Worm (Caenorhabditis elegans) whole organism, L2 larva: ENCODE results near the gene snu-23.

Experiments
- F13H6.1 ChIP-seq: sonication (generic microtip); optimal IDR thresholded peaks from 2 replicates; lab custom pipeline; 2016; ENCODE audit warnings: missing genetic modification characterization, missing compliant biosample characterization
- R02D3.7 ChIP-seq: fragments of 150-350 bp; optimal IDR thresholded peaks from 2 replicates; lab custom pipeline; 2014; ENCODE audit warnings: missing biosample characterization, missing genetic modification characterization
- Y55F3AM.14 ChIP-seq: fragments of 200-800 bp; sonication (Bioruptor generic); optimal IDR thresholded peaks from 2 replicates; lab custom pipeline; 2018; ENCODE audit warnings: mild to moderate bottlenecking, missing genetic modification characterization, missing compliant biosample characterization
- ZK546.5 ChIP-seq: sonication (generic microtip); optimal IDR thresholded peaks from 2 replicates; lab custom pipeline; 2017; ENCODE audit warnings: missing biosample characterization, missing genetic modification characterization
- alr-1 ChIP-seq: fragments of 150-350 bp; optimal IDR thresholded peaks from 2 replicates; lab custom pipeline; 2014; ENCODE audit warnings: missing biosample characterization, missing genetic modification characterization
- aly-2 ChIP-seq: fragments of 150-350 bp; optimal IDR thresholded peaks from 2 replicates; lab custom pipeline; 2014; ENCODE audit warnings: missing biosample characterization, missing genetic modification characterization
- ceh-16 ChIP-seq: fragments of 150-350 bp; optimal IDR thresholded peaks from 2 replicates; lab custom pipeline; 2014; ENCODE audit warnings: missing biosample characterization, missing genetic modification characterization
- ceh-82 ChIP-seq: fragments of 150-350 bp; optimal IDR thresholded peaks from 2 replicates; lab custom pipeline; 2014; ENCODE audit warnings: missing biosample characterization, missing genetic modification characterization
- crh-2 ChIP-seq: sonication (generic microtip); optimal IDR thresholded peaks from 2 replicates; lab custom pipeline; 2017; ENCODE audit warnings: missing biosample characterization, missing genetic modification characterization
- dmd-4 ChIP-seq: sonication (generic microtip); optimal IDR thresholded peaks from 2 replicates; lab custom pipeline; 2017; ENCODE audit warnings: missing biosample characterization, missing genetic modification characterization
- egl-27 ChIP-seq: sonication (generic microtip); optimal IDR thresholded peaks from 3 replicates; lab custom pipeline; 2017; ENCODE audit warnings: missing biosample characterization, missing genetic modification reagents, missing genetic modification characterization
- fos-1 ChIP-seq: fragments of 150-350 bp; optimal IDR thresholded peaks from 2 replicates; lab custom pipeline; 2014; ENCODE audit warnings: missing biosample characterization, missing genetic modification characterization
- lin-11 ChIP-seq: fragments of 150-350 bp; sonication (generic microtip); optimal IDR thresholded peaks from 2 replicates; lab custom pipeline; 2014; ENCODE audit warnings: missing biosample characterization, missing genetic modification characterization, inconsistent platforms, mixed read lengths
- lin-13 ChIP-seq: fragments of 150-350 bp; optimal IDR thresholded peaks from 2 replicates; lab custom pipeline; 2014; ENCODE audit warnings: missing biosample characterization, missing genetic modification reagents, missing genetic modification characterization
- lsy-2 ChIP-seq, 2 experiments: fragments of 150-350 bp in 1 of 2; sonication (generic microtip) in 1 of 2; optimal IDR thresholded peaks; 2 replicates each; lab custom pipeline; 2014 to 2017; ENCODE audit warnings: missing biosample characterization in 2 of 2, missing genetic modification characterization in 2 of 2
- mbf-1 ChIP-seq: sonication (generic microtip); optimal IDR thresholded peaks from 2 replicates; lab custom pipeline; 2017; ENCODE audit warnings: missing biosample characterization, missing genetic modification characterization
- mdl-1 ChIP-seq, 2 experiments: fragments of 150-350 bp in 1 of 2; sonication (generic microtip) in 1 of 2; optimal IDR thresholded peaks; 2 replicates each; lab custom pipeline; 2017; ENCODE audit warnings: missing biosample characterization in 2 of 2, missing genetic modification characterization in 2 of 2
- nhr-11 ChIP-seq: fragments of 150-350 bp; optimal IDR thresholded peaks from 2 replicates; lab custom pipeline; 2014; ENCODE audit warnings: missing biosample characterization, missing genetic modification characterization
- nhr-12 ChIP-seq: fragments of 150-350 bp; optimal IDR thresholded peaks from 2 replicates; lab custom pipeline; 2014; ENCODE audit warnings: missing biosample characterization, missing genetic modification characterization
- nhr-129 ChIP-seq: fragments of 150-350 bp; optimal IDR thresholded peaks from 2 replicates; lab custom pipeline; 2014; ENCODE audit warnings: missing biosample characterization, missing genetic modification characterization
- nhr-21 ChIP-seq: fragments of 150-350 bp; optimal IDR thresholded peaks from 2 replicates; lab custom pipeline; 2014; ENCODE audit warnings: missing biosample characterization, missing genetic modification characterization
- nhr-23 ChIP-seq: fragments of 150-350 bp; optimal IDR thresholded peaks from 2 replicates; lab custom pipeline; 2014; ENCODE audit warnings: missing biosample characterization, missing genetic modification reagents, missing genetic modification characterization
- peb-1 ChIP-seq: fragments of 150-350 bp; optimal IDR thresholded peaks from 2 replicates; lab custom pipeline; 2014; ENCODE audit warnings: missing biosample characterization, missing genetic modification characterization
- sem-4 ChIP-seq: fragments of 150-350 bp; optimal IDR thresholded peaks from 2 replicates; lab custom pipeline; 2014; ENCODE audit warnings: missing biosample characterization, missing genetic modification reagents, missing genetic modification characterization
- skn-1 ChIP-seq: sonication (generic microtip); optimal IDR thresholded peaks from 2 replicates; lab custom pipeline; 2017; ENCODE audit warnings: missing biosample characterization, missing genetic modification characterization
- sma-3 ChIP-seq: sonication (generic microtip); optimal IDR thresholded peaks from 2 replicates; lab custom pipeline; 2016; ENCODE audit warnings: missing genetic modification reagents, missing genetic modification characterization, missing compliant biosample characterization
- sma-9 ChIP-seq, 2 experiments: fragments of 150-350 bp in 1 of 2; sonication (generic microtip) in 1 of 2; optimal IDR thresholded peaks; 2 replicates each; lab custom pipeline; 2014 to 2016; ENCODE audit warnings: missing genetic modification characterization in 2 of 2, mild to moderate bottlenecking in 1 of 2, missing biosample characterization in 1 of 2, missing compliant biosample characterization in 1 of 2, missing genetic modification reagents in 1 of 2, moderate library complexity in 1 of 2
- unc-39 ChIP-seq: fragments of 150-350 bp; optimal IDR thresholded peaks from 2 replicates; lab custom pipeline; 2014; ENCODE audit warnings: missing biosample characterization, missing genetic modification characterization
- unc-55 ChIP-seq: fragments of 150-350 bp; sonication (generic microtip); optimal IDR thresholded peaks from 3 replicates; lab custom pipeline; 2014; ENCODE audit warnings: missing biosample characterization, missing genetic modification reagents, missing genetic modification characterization
- unc-62 ChIP-seq: fragments of 150-350 bp; optimal IDR thresholded peaks from 2 replicates; lab custom pipeline; 2014; ENCODE audit warnings: missing biosample characterization, missing genetic modification reagents, missing genetic modification characterization
- ztf-1 ChIP-seq: fragments of 200-800 bp; sonication (Bioruptor generic); conservative IDR thresholded peaks from 2 replicates; pipeline ENCODE4 v1.3.6; 2022; ENCODE audit warnings: missing genetic modification characterization, missing compliant biosample characterization
- ztf-4 ChIP-seq: fragments of 150-350 bp; optimal IDR thresholded peaks from 2 replicates; lab custom pipeline; 2014; ENCODE audit warnings: missing biosample characterization, missing genetic modification characterization

Gene snu-23

DNA sequence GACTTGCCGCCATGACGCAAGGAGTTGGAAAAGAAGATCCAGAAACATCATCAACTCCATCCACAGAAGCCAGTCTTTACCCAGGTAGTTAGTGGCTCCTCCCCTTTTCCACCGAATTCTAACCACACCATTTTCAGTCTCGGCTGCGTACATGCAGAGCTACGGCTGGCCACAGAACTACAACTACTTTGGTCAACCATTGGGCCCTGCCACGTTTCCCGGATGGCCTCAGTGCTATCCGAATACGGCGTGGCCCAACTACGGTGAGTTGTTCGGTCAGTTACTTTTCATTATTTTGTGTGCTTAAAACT lies 45.1 kb upstream of the snu-23 start:
- TF ChIP-seq nhr-21 (no peak), sem-4 (tag; lab: Kevin White, UChicago) (no peak), peb-1 (tag; lab: Kevin White, UChicago) (no peak), unc-39 (tag; lab: Kevin White, UChicago) (no peak), ceh-82 (tag; lab: Kevin White, UChicago) (no peak), ZK546.5 (tag; lab: Kevin White, UChicago) (no peak), egl-27 (no peak), aly-2 (tag; lab: Kevin White, UChicago) (no peak), F13H6.1 (tag; lab: Kevin White, UChicago) (no peak), ceh-16 (tag; lab: Kevin White, UChicago) (no peak), nhr-12 (tag; lab: Kevin White, UChicago) (no peak), nhr-11 (tag; lab: Kevin White, UChicago) (no peak), mbf-1 (tag; lab: Kevin White, UChicago) (no peak), sma-3 (GFP tag; lab: Kevin White, UChicago) (no peak), fos-1 (tag; lab: Kevin White, UChicago) (no peak), lin-11 (no peak), lin-13 (no peak)

DNA sequence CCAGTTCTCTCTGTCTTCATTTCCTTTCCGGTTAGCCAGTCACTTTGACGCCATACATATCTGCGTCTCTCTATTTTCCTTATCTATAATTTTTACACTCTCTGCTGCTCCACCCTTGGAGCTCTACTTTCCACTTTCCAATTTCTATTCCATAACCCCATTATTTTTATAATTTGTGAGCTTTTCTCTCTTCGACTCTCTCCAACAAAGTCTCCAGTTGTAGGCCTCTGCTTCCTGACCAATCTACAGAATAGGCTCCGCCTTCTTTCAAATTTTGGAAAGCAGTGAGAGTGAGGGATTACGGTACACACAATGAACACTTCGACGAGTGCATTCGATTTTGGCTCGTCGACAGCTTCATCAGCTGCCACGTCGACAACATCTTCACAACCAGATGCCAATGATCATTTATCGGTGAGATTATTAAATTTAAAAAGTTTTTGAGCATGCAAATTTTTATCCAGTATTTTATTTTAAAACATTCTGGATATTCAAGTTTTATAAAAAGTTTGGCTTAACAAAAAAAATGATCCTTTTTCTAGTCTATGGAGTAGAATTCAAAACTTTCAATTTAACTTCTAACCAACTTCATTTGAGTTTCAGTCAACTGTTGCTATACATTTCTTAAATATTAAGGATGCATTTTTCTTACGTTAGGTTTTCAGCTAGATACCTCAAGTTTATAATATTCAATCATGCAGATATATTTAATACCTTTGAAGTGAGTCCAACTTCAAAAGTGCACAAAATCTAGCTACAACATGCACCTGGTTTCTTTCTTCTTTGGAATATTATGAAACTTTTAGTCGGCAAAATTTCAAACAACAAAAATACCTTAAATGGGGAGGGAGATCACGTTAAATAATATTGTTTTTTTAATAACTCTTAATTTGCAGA lies 44.5 kb upstream of the snu-23 start, which contains the start of gene egl-5:
TSS of gene egl-5 (plus strand) at position 216 of the 897 bp plus-strand sequence.
- TF ChIP-seq skn-1: no peak
- TF ChIP-seq peb-1 (tag; lab: Kevin White, UChicago): no peak
- no peak for TF ChIP-seq ceh-16 (tag; lab: Kevin White, UChicago)
- no peak for TF ChIP-seq mbf-1 (tag; lab: Kevin White, UChicago)
- peak in 1 of 2 experiments; percentile 25 for TF ChIP-seq lsy-2 (tag; optimal IDR thresholded peaks at IDR 0.05; lab: Kevin White, UChicago)
- TF ChIP-seq nhr-11 (tag; lab: Kevin White, UChicago): no peak
- TF ChIP-seq sem-4 (tag; lab: Kevin White, UChicago): peak; percentile 100
- TF ChIP-seq fos-1 (tag; lab: Kevin White, UChicago): no peak
- no peak for TF ChIP-seq ztf-1 (GFP tag; lab: Robert Waterston, UW)
- TF ChIP-seq crh-2 (tag; lab: Kevin White, UChicago): no peak
- no peak for TF ChIP-seq nhr-129 (tag; lab: Kevin White, UChicago)

DNA sequence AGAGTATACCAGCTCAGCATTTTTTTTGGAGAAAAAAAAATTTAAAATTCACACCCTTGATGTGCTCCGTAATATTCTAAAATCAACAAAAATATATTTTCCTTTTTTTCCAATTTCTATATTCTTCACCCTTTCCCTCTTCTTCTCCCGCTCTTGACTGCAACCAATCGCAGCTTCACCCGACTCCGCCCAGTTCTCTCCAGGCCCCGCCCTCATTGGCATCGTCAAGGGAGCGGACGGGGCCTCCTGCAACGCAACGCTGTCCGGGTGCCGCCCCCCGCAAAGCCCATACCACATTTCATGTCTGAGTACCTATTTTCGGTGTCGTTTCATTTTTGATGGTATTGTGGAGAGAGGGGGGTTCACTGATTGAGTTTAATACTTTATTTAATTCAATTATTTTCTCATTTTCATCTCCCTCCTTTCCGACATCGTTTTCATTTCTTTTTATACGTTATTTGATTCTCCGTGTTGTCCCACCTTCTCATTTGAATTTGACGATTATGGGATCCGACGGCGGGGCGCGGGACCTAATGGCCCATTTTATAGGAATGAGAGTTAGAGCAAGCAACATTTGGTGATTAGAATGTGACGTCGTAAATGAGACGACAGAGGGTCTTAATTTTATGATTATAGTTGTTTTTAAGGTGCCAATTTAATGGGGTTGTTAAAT lies 42.4 kb upstream of the snu-23 start:
- TF ChIP-seq ztf-4 (tag; lab: Kevin White, UChicago) (no peak), lsy-2 (tag; optimal IDR thresholded peaks at IDR 0.05; lab: Kevin White, UChicago) (peak; percentile 6 to 37), sem-4 (tag; lab: Kevin White, UChicago) (peak; percentile 37)

DNA sequence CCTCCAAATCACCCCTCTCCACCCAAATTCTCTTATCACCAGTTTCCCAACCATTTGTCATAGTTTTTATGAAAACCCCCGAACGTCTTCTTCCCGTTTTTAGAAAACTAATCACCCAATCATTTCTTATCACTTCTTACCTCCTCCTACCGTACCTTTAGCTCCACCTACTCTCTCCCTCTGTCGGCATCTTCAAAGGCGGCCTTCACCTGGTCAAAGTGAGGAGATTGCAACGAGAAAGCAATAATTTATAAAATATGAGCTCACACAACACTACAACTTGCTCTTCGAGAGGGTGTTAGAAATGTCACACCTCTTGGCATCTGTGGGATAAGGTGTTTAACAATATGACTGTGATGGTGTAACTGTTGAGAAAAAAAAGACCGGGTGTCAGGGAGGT lies 39.1 kb upstream of the snu-23 start:
- TF ChIP-seq mbf-1 (tag; lab: Kevin White, UChicago) (no peak), sma-9 (GFP tag; optimal IDR thresholded peaks at IDR 0.05; lab: Kevin White, UChicago) (no peak), sma-9 (tag; optimal IDR thresholded peaks at IDR 0.05; lab: Kevin White, UChicago) (no peak), nhr-11 (tag; lab: Kevin White, UChicago) (no peak), unc-55 (GFP tag; lab: Kevin White, UChicago) (no peak), F13H6.1 (tag; lab: Kevin White, UChicago) (no peak), alr-1 (tag; lab: Kevin White, UChicago) (no peak), nhr-23 (tag; lab: Kevin White, UChicago) (no peak), R02D3.7 (no peak), Y55F3AM.14 (no peak), nhr-21 (no peak), dmd-4 (tag; lab: Kevin White, UChicago) (no peak), lin-13 (no peak), lin-11 (no peak), sma-3 (GFP tag; lab: Kevin White, UChicago) (no peak), ceh-16 (tag; lab: Kevin White, UChicago) (no peak), mdl-1 (tag; optimal IDR thresholded peaks at IDR 0.05; lab: Kevin White, UChicago) (no peak), unc-62 (no peak)
- TF ChIP-seq, all 48 proteins: peak for 0
